Worm (Caenorhabditis elegans) whole organism, young adult: ENCODE results near the gene spp-18.

ENCODE experiments used
- B0336.3 ChIP-seq: fragments of 200-800 bp; sonication (Bioruptor generic); IDR thresholded peaks from 2 replicates; pipeline ENCODE4 v1.3.6; 2022; ENCODE audit warnings: missing genetic modification characterization, missing compliant biosample characterization
- Y53F4B.3 ChIP-seq: fragments of 200-800 bp; sonication (Bioruptor generic); IDR thresholded peaks from 2 replicates; pipeline ENCODE4 v1.3.6; 2022; ENCODE audit warnings: missing genetic modification reagents, missing genetic modification characterization, missing compliant biosample characterization
- Y67H2A.10 ChIP-seq: fragments of 200-800 bp; sonication (Bioruptor generic); conservative IDR thresholded peaks from 2 replicates; pipeline ENCODE4 v1.3.6; 2022; ENCODE audit warnings: missing genetic modification reagents, missing genetic modification characterization, missing compliant biosample characterization
- bed-1 ChIP-seq: fragments of 200-800 bp; sonication (Bioruptor generic); IDR thresholded peaks from 2 replicates; pipeline ENCODE4 v1.3.6; 2022; ENCODE audit warnings: missing genetic modification reagents, missing genetic modification characterization, missing compliant biosample characterization
- ceh-79 ChIP-seq: sonication (generic microtip); optimal IDR thresholded peaks from 2 replicates; lab custom pipeline; 2017; ENCODE audit warnings: mild to moderate bottlenecking, missing genetic modification characterization, missing compliant biosample characterization
- ceh-91 ChIP-seq: fragments of 200-800 bp; sonication (Bioruptor generic); IDR thresholded peaks from 2 replicates; pipeline ENCODE4 v1.3.6; 2022; ENCODE audit warnings: missing genetic modification reagents, missing genetic modification characterization, missing compliant biosample characterization
- hrde-1 ChIP-seq: sonication (generic microtip); optimal IDR thresholded peaks from 2 replicates; lab custom pipeline; 2016; ENCODE audit warnings: missing genetic modification characterization, mild to moderate bottlenecking, missing compliant biosample characterization, moderate library complexity, missing genotype, missing genetic modification reagents, borderline replicate concordance
- let-526 ChIP-seq: fragments of 200-800 bp; sonication (Bioruptor generic); IDR thresholded peaks from 2 replicates; pipeline ENCODE4 v1.3.6; 2022; ENCODE audit warnings: missing genetic modification reagents, missing genetic modification characterization, missing compliant biosample characterization
- let-607 ChIP-seq, 2 experiments: fragments of 200-800 bp in 1 of 2; sonication (Bioruptor generic) in 1 of 2; sonication (generic microtip) in 1 of 2; optimal IDR thresholded peaks; 2 replicates each; lab custom pipeline; 2016 to 2018; ENCODE audit warnings: mild to moderate bottlenecking in 2 of 2, missing compliant biosample characterization in 2 of 2, missing genetic modification characterization in 2 of 2, moderate library complexity in 2 of 2, missing genotype in 1 of 2
- lin-54 ChIP-seq: fragments of 200-800 bp; sonication (Bioruptor generic); optimal IDR thresholded peaks from 2 replicates; lab custom pipeline; 2018; ENCODE audit warnings: mild to moderate bottlenecking, missing genetic modification characterization, missing compliant biosample characterization
- snpc-1.3 ChIP-seq: sonication (generic microtip); optimal IDR thresholded peaks from 2 replicates; lab custom pipeline; 2017; ENCODE audit warnings: missing genetic modification characterization, mild to moderate bottlenecking, missing compliant biosample characterization, antibody characterized with exemption, moderate library complexity, missing genotype, missing genetic modification reagents; ENCODE audit not compliant: insufficient read depth
- somi-1 ChIP-seq: fragments of 200-800 bp; sonication (Bioruptor generic); optimal IDR thresholded peaks from 2 replicates; lab custom pipeline; 2018; ENCODE audit warnings: mild to moderate bottlenecking, missing genetic modification characterization, missing compliant biosample characterization
- unc-130 ChIP-seq: sonication (generic microtip); optimal IDR thresholded peaks from 2 replicates; lab custom pipeline; 2016; ENCODE audit warnings: missing genetic modification reagents, missing genetic modification characterization, missing compliant biosample characterization
- unc-62 ChIP-seq: fragments of 150-350 bp; optimal IDR thresholded peaks from 2 replicates; lab custom pipeline; 2014; ENCODE audit warnings: missing biosample characterization, missing genetic modification reagents, missing genetic modification characterization

DNA sequence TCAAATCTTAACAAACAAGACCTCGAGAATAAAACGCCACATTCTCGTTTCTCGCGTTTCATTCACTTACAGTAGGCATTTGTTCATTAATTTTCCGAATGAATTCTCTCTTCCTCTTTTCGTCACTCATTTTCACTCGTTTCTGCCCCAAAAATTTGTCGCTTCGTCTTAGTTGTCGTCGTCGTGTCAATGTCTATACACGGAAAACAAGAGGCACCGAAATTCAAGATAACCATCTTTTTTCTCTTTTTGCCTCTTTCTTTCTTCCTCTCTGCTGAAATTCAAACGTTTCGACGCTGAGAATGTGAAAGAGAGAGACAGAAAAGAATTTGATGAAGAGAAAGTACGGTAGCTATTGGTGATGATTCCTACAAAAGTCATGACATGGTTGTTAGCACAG is 24.5 kb downstream of the spp-18 start:
- TF ChIP-seq ceh-79 (no peak), snpc-1.3 (tag; lab: Kevin White, UChicago) (no peak), unc-62 (no peak), Y67H2A.10 (GFP tag; lab: Robert Waterston, UW) (no peak), somi-1 (GFP tag; lab: Kevin White, UChicago) (no peak), ceh-91 (no peak), hrde-1 (tag; lab: Kevin White, UChicago) (no peak), bed-1 (GFP tag; lab: Robert Waterston, UW) (no peak), B0336.3 (GFP tag; lab: Robert Waterston, UW) (no peak), let-526 (GFP tag; lab: Robert Waterston, UW) (no peak), lin-54 (no peak), unc-130 (GFP tag; lab: Kevin White, UChicago) (no peak), Y53F4B.3 (GFP tag; lab: Robert Waterston, UW) (no peak), let-607 (tag; optimal IDR thresholded peaks at IDR 0.05; lab: Kevin White, UChicago) (no peak)
